Fruit fly (Drosophila melanogaster) whole organism, embryonic: ENCODE measurements around the gene ATPsyngamma.

Source experiments
- Aef1 ChIP-seq: fragments of 200-800 bp; sonication (Bioruptor generic); IDR thresholded peaks from 3 replicates; pipeline ENCODE4 v1.3.6; 2022; ENCODE audit warnings: missing biosample characterization, missing genetic modification characterization
- Antp ChIP-seq: fragments of 200-800 bp; sonication (Bioruptor generic); optimal IDR thresholded peaks from 3 replicates; lab custom pipeline; 2016; ENCODE audit warnings: missing biosample characterization, missing genetic modification characterization
- CG10543 ChIP-seq: fragments of 200-800 bp; sonication (Bioruptor generic); optimal IDR thresholded peaks from 3 replicates; lab custom pipeline; 2017; ENCODE audit warnings: missing biosample characterization, mild to moderate bottlenecking, missing genetic modification characterization, moderate library complexity
- CG12769 ChIP-seq: fragments of 200-800 bp; sonication (Bioruptor generic); optimal IDR thresholded peaks from 2 replicates; lab custom pipeline; 2019; ENCODE audit warnings: missing biosample characterization, mild to moderate bottlenecking, missing genetic modification characterization, moderate library complexity
- CG15601 ChIP-seq: fragments of 200-800 bp; sonication (Bioruptor generic); optimal IDR thresholded peaks from 3 replicates; lab custom pipeline; 2019; ENCODE audit warnings: missing biosample characterization, mild to moderate bottlenecking, missing genetic modification characterization, moderate library complexity
- CG18599 ChIP-seq: fragments of 200-800 bp; sonication (Bioruptor generic); optimal IDR thresholded peaks from 3 replicates; lab custom pipeline; 2017; ENCODE audit warnings: missing biosample characterization, missing genetic modification characterization, mild to moderate bottlenecking, moderate library complexity, missing genetic modification reagents
- CG32772 ChIP-seq: fragments of 200-800 bp; sonication (Bioruptor generic); IDR thresholded peaks from 2 replicates; pipeline ENCODE4 v1.3.6; 2022; ENCODE audit warnings: missing biosample characterization, missing genetic modification characterization
- CG4854 ChIP-seq: fragments of 200-800 bp; sonication (Bioruptor generic); optimal IDR thresholded peaks from 2 replicates; lab custom pipeline; 2016; ENCODE audit warnings: missing biosample characterization, missing genetic modification characterization, inconsistent platforms
- CG5180 ChIP-seq: fragments of 200-800 bp; sonication (Bioruptor generic); optimal IDR thresholded peaks from 3 replicates; lab custom pipeline; 2017; ENCODE audit warnings: missing biosample characterization, missing genetic modification characterization, mild to moderate bottlenecking, moderate library complexity, missing genetic modification reagents
- CG6254 ChIP-seq: fragments of 200-800 bp; sonication (Bioruptor generic); optimal IDR thresholded peaks from 3 replicates; lab custom pipeline; 2017; ENCODE audit warnings: mild to moderate bottlenecking, missing biosample characterization, missing genetic modification reagents, missing genetic modification characterization
- CG8281 ChIP-seq: fragments of 200-800 bp; sonication (Bioruptor generic); optimal IDR thresholded peaks from 2 replicates; lab custom pipeline; 2018; ENCODE audit warnings: missing biosample characterization, mild to moderate bottlenecking, missing genetic modification characterization, moderate library complexity
- GATAe ChIP-seq: fragments of 200-800 bp; sonication (Bioruptor generic); conservative IDR thresholded peaks from 2 replicates; pipeline ENCODE4 v1.3.6; 2022; ENCODE audit warnings: missing biosample characterization, missing genetic modification characterization
- Hr78 ChIP-seq, 2 experiments: fragments of 200-800 bp in 1 of 2; fragments of >200 bp in 1 of 2; sonication (Bioruptor generic) in 1 of 2; optimal IDR thresholded peaks; 2 replicates each; lab custom pipeline; 2017 to 2019; ENCODE audit warnings: missing biosample characterization in 2 of 2, missing genetic modification characterization in 2 of 2, mild to moderate bottlenecking in 1 of 2, moderate library complexity in 1 of 2
- Med ChIP-seq: fragments of 200-800 bp; sonication (Bioruptor generic); peaks from one replicate; lab custom pipeline; 2016; ENCODE audit warnings: missing biosample characterization, missing genetic modification characterization, mild to moderate bottlenecking, inconsistent platforms, moderate library complexity
- NFAT ChIP-seq: fragments of 200-800 bp; sonication (Bioruptor generic); IDR thresholded peaks from 2 replicates; pipeline ENCODE4 v1.3.6; 2022; ENCODE audit warnings: missing biosample characterization, missing genetic modification characterization
- PHDP ChIP-seq: fragments of 200-800 bp; sonication (Bioruptor generic); optimal IDR thresholded peaks from 3 replicates; lab custom pipeline; 2018; ENCODE audit warnings: missing biosample characterization, mild to moderate bottlenecking, missing genetic modification characterization, moderate library complexity
- Pdp1 ChIP-seq, 2 experiments: fragments of 200-800 bp; sonication (Bioruptor generic); optimal IDR thresholded peaks; 3 replicates each; lab custom pipeline; 2016; ENCODE audit warnings: missing biosample characterization in 2 of 2, missing genetic modification characterization in 2 of 2, mild to moderate bottlenecking in 1 of 2, moderate library complexity in 1 of 2
- Ptx1 ChIP-seq: fragments of 200-800 bp; sonication (Bioruptor generic); IDR thresholded peaks from 2 replicates; pipeline ENCODE4 v1.3.6; 2022; ENCODE audit warnings: missing biosample characterization, missing genetic modification characterization
- Sox100B ChIP-seq: fragments of 200-800 bp; sonication (Bioruptor generic); optimal IDR thresholded peaks from 3 replicates; lab custom pipeline; 2018; ENCODE audit warnings: missing biosample characterization, mild to moderate bottlenecking, missing genetic modification characterization
- Usf ChIP-seq: fragments of 200-800 bp; sonication (Bioruptor generic); optimal IDR thresholded peaks from 2 replicates; lab custom pipeline; 2017; ENCODE audit warnings: missing genotype, missing biosample characterization, missing genetic modification characterization
- ac ChIP-seq: fragments of 200-800 bp; sonication (Bioruptor generic); optimal IDR thresholded peaks from 3 replicates; lab custom pipeline; 2017; ENCODE audit warnings: missing biosample characterization, mild to moderate bottlenecking, missing genetic modification characterization
- aop ChIP-seq: fragments of 200-800 bp; sonication (Bioruptor generic); IDR thresholded peaks from 2 replicates; pipeline ENCODE4 v1.3.6; 2022; ENCODE audit warnings: missing biosample characterization, missing genetic modification characterization
- ara ChIP-seq: fragments of 200-800 bp; sonication (Bioruptor generic); IDR thresholded peaks from 2 replicates; pipeline ENCODE4 v1.3.6; 2022; ENCODE audit warnings: missing biosample characterization, missing genetic modification characterization
- ci ChIP-seq: fragments of 200-800 bp; sonication (Bioruptor generic); IDR thresholded peaks from 3 replicates; pipeline ENCODE4 v1.3.6; 2022; ENCODE audit warnings: missing biosample characterization, missing genetic modification characterization
- exex ChIP-seq: fragments of 200-800 bp; sonication (Bioruptor generic); optimal IDR thresholded peaks from 4 replicates; lab custom pipeline; 2018; ENCODE audit warnings: missing biosample characterization, mild to moderate bottlenecking, missing genetic modification characterization, moderate library complexity
- ftz-f1 ChIP-seq: fragments of 200-800 bp; sonication (Bioruptor generic); optimal IDR thresholded peaks from 2 replicates; lab custom pipeline; 2016; ENCODE audit warnings: missing biosample characterization, missing genetic modification characterization
- grn ChIP-seq: fragments of 200-800 bp; sonication (Bioruptor generic); optimal IDR thresholded peaks from 3 replicates; lab custom pipeline; 2017; ENCODE audit warnings: missing biosample characterization, missing genetic modification characterization
- kni ChIP-seq: fragments of 200-800 bp; sonication (Bioruptor generic); optimal IDR thresholded peaks from 3 replicates; lab custom pipeline; 2017; ENCODE audit warnings: mild to moderate bottlenecking, missing biosample characterization, missing genetic modification reagents, missing genetic modification characterization
- lab ChIP-seq: fragments of 200-800 bp; sonication (Bioruptor generic); optimal IDR thresholded peaks from 3 replicates; lab custom pipeline; 2017; ENCODE audit warnings: missing biosample characterization, missing genetic modification characterization, mild to moderate bottlenecking, moderate library complexity, missing genetic modification reagents
- lov ChIP-seq, 2 experiments: fragments of 200-800 bp in 1 of 2; fragments of >200 bp in 1 of 2; sonication (Bioruptor generic) in 1 of 2; IDR thresholded peaks in 1 of 2; optimal IDR thresholded peaks in 1 of 2; 2 replicates in 1 of 2; 3 replicates in 1 of 2; pipeline versions ENCODE4 v1.3.6 to Lab custom; 2017 to 2022; ENCODE audit warnings: missing biosample characterization in 1 of 2, missing genetic modification characterization in 1 of 2
- odd ChIP-seq: fragments of 200-800 bp; sonication (Bioruptor generic); optimal IDR thresholded peaks from 2 replicates; lab custom pipeline; 2017; ENCODE audit warnings: missing biosample characterization, mild to moderate bottlenecking, missing genetic modification characterization
- pros ChIP-seq: fragments of 200-800 bp; sonication (Bioruptor generic); optimal IDR thresholded peaks from 3 replicates; lab custom pipeline; 2019; ENCODE audit warnings: missing biosample characterization, mild to moderate bottlenecking, missing genetic modification characterization, moderate library complexity
- sd ChIP-seq: fragments of 200-800 bp; sonication (Bioruptor generic); optimal IDR thresholded peaks from 3 replicates; lab custom pipeline; 2018; ENCODE audit warnings: missing biosample characterization, mild to moderate bottlenecking, missing genetic modification characterization, moderate library complexity
- sob ChIP-seq: fragments of 200-800 bp; sonication (Bioruptor generic); IDR thresholded peaks from 2 replicates; pipeline ENCODE4 v1.3.6; 2022; ENCODE audit warnings: missing biosample characterization, missing genetic modification characterization
- sug ChIP-seq: fragments of 200-800 bp; optimal IDR thresholded peaks from 2 replicates; lab custom pipeline; 2019; ENCODE audit warnings: missing biosample characterization, mild to moderate bottlenecking, missing genetic modification characterization, moderate library complexity
- twi ChIP-seq: fragments of 200-800 bp; optimal IDR thresholded peaks from 2 replicates; lab custom pipeline; 2019; ENCODE audit warnings: missing biosample characterization, mild to moderate bottlenecking, missing genetic modification characterization, moderate library complexity
- vfl ChIP-seq: fragments of 200-800 bp; sonication (Bioruptor generic); optimal IDR thresholded peaks from 2 replicates; lab custom pipeline; 2016; ENCODE audit warnings: missing biosample characterization, missing genetic modification characterization
- vvl ChIP-seq: fragments of 200-800 bp; sonication (Bioruptor generic); IDR thresholded peaks from 2 replicates; pipeline ENCODE4 v1.3.6; 2022; ENCODE audit warnings: missing biosample characterization, missing genetic modification characterization

ATPsyngamma gene

dm6 chr3R:29781874-29782273 lies 32.9 kb upstream of the ATPsyngamma start:
- TF ChIP-seq NFAT (0 out of 2 replicates have a peak, but pooled peaks have one; percentile 11), ci (0 out of 3 replicates have a peak, but pooled peaks have one; percentile 40), pros (GFP tag; lab: Kevin White, UChicago) (peak; percentile 3), Hr78 (GFP tag; optimal IDR thresholded peaks at IDR 0.05; lab: Kevin White, UChicago) (peak in 1 of 2 experiments; percentile 56), vfl (no peak), CG12769 (tag; lab: Kevin White, UChicago) (peak; percentile 80), ara (GFP tag; lab: Robert Waterston, UW) (0 out of 2 replicates have a peak, but pooled peaks have one; percentile 28), ftz-f1 (GFP tag; lab: Kevin White, UChicago) (peak; percentile 47), CG18599 (GFP tag; lab: Kevin White, UChicago) (no peak), Ptx1 (GFP tag; lab: Robert Waterston, UW) (0 out of 2 replicates have a peak, but pooled peaks have one; percentile 24), ac (no peak), CG8281 (tag; lab: Kevin White, UChicago) (peak; percentile 72), exex (tag; lab: Kevin White, UChicago) (peak; percentile 65), vvl (GFP tag; lab: Robert Waterston, UW) (0 out of 2 replicates have a peak, but pooled peaks have one; percentile 8), Aef1 (GFP tag; lab: Robert Waterston, UW) (no peak), GATAe (GFP tag; lab: Robert Waterston, UW) (peak; percentile 20), twi (tag; lab: Kevin White, UChicago) (peak; percentile 23), CG5180 (GFP tag; lab: Kevin White, UChicago) (no peak), aop (no peak), sob (GFP tag; lab: Robert Waterston, UW) (0 out of 2 replicates have a peak, but pooled peaks have one; percentile 8), sd (tag; lab: Kevin White, UChicago) (peak; percentile 10), Pdp1 (GFP tag; optimal IDR thresholded peaks at IDR 0.05; lab: Kevin White, UChicago) (peak in 1 of 2 experiments; percentile 94), lab (GFP tag; lab: Kevin White, UChicago) (peak; percentile 0), CG4854 (GFP tag; lab: Kevin White, UChicago) (no peak), odd (peak; percentile 9), Antp (GFP tag; lab: Kevin White, UChicago) (no peak), Med (GFP tag; lab: Kevin White, UChicago) (peak; percentile 86), Sox100B (GFP tag; lab: Kevin White, UChicago) (peak; percentile 2), kni (GFP tag; lab: Kevin White, UChicago) (peak; percentile 24), CG10543 (GFP tag; lab: Kevin White, UChicago) (peak; percentile 62), PHDP (tag; lab: Kevin White, UChicago) (no peak), lov (optimal IDR thresholded peaks at IDR 0.05; lab: Kevin White, UChicago) (no peak), lov (GFP tag; IDR thresholded peaks at IDR 0.05; lab: Robert Waterston, UW) (no peak), CG6254 (GFP tag; lab: Kevin White, UChicago) (peak; percentile 44), grn (peak; percentile 58), sug (tag; lab: Kevin White, UChicago) (peak; percentile 67), CG15601 (peak; percentile 91), Usf (no peak), CG32772 (GFP tag; lab: Robert Waterston, UW) (peak; percentile 20; the same call in 1 of the 2 replicates)
